Fruit fly (Drosophila melanogaster) whole organism, embryonic: Measurements from ENCODE around the gene Sry-alpha.

Experiments
- B-H2 ChIP-seq: fragments of 200-800 bp; sonication (Bioruptor generic); optimal IDR thresholded peaks from 2 replicates; lab custom pipeline; 2018; ENCODE audit warnings: missing biosample characterization, mild to moderate bottlenecking, missing genetic modification characterization
- Bgb ChIP-seq: fragments of 200-800 bp; sonication (Bioruptor generic); IDR thresholded peaks from 2 replicates; pipeline ENCODE4 v1.3.6; 2022; ENCODE audit warnings: missing biosample characterization, missing genetic modification characterization; ENCODE audit not compliant: partially characterized antibody
- CG13424 ChIP-seq: fragments of 200-800 bp; sonication (Bioruptor generic); optimal IDR thresholded peaks from 2 replicates; lab custom pipeline; 2019; ENCODE audit warnings: missing biosample characterization, mild to moderate bottlenecking, missing genetic modification characterization, moderate library complexity
- CG14441 ChIP-seq: fragments of 200-800 bp; sonication (Bioruptor generic); IDR thresholded peaks from 2 replicates; pipeline ENCODE4 v1.3.6; 2022; ENCODE audit warnings: missing biosample characterization, missing genetic modification characterization
- CG1529 ChIP-seq: fragments of 200-800 bp; sonication (Bioruptor generic); optimal IDR thresholded peaks from 3 replicates; lab custom pipeline; 2018; ENCODE audit warnings: missing biosample characterization, missing genetic modification characterization
- CG15696 ChIP-seq: fragments of 200-800 bp; sonication (Bioruptor generic); optimal IDR thresholded peaks from 2 replicates; lab custom pipeline; 2019; ENCODE audit warnings: missing biosample characterization, mild to moderate bottlenecking, missing genetic modification characterization, moderate library complexity
- CG1603 ChIP-seq: fragments of 200-800 bp; sonication (Bioruptor generic); optimal IDR thresholded peaks from 2 replicates; lab custom pipeline; 2019; ENCODE audit warnings: missing biosample characterization, mild to moderate bottlenecking, missing genetic modification characterization, moderate library complexity
- CG17802 ChIP-seq: fragments of 200-800 bp; sonication (Bioruptor generic); optimal IDR thresholded peaks from 2 replicates; lab custom pipeline; 2018; ENCODE audit warnings: missing biosample characterization, mild to moderate bottlenecking, missing genetic modification characterization, moderate library complexity
- CG1792 ChIP-seq: fragments of 200-800 bp; sonication (Bioruptor generic); optimal IDR thresholded peaks from 2 replicates; lab custom pipeline; 2016; ENCODE audit warnings: missing biosample characterization, missing genetic modification characterization
- CG18262 ChIP-seq: fragments of 200-800 bp; optimal IDR thresholded peaks from 3 replicates; lab custom pipeline; 2019; ENCODE audit warnings: missing biosample characterization, mild to moderate bottlenecking, missing genetic modification characterization, moderate library complexity
- CG18599 ChIP-seq: fragments of 200-800 bp; sonication (Bioruptor generic); optimal IDR thresholded peaks from 3 replicates; lab custom pipeline; 2017; ENCODE audit warnings: missing biosample characterization, missing genetic modification characterization, mild to moderate bottlenecking, moderate library complexity, missing genetic modification reagents
- CG2202 ChIP-seq: fragments of 200-800 bp; sonication (Bioruptor generic); optimal IDR thresholded peaks from 2 replicates; lab custom pipeline; 2018; ENCODE audit warnings: missing biosample characterization, mild to moderate bottlenecking, missing genetic modification characterization
- CG2678 ChIP-seq: fragments of 200-800 bp; sonication (Bioruptor generic); optimal IDR thresholded peaks from 3 replicates; lab custom pipeline; 2019; ENCODE audit warnings: missing biosample characterization, mild to moderate bottlenecking, missing genetic modification characterization, moderate library complexity
- CG2712 ChIP-seq: fragments of 200-800 bp; optimal IDR thresholded peaks from 3 replicates; lab custom pipeline; 2019; ENCODE audit warnings: missing biosample characterization, mild to moderate bottlenecking, missing genetic modification characterization, moderate library complexity
- CG2875 ChIP-seq: fragments of 200-800 bp; sonication (Bioruptor generic); optimal IDR thresholded peaks from 2 replicates; lab custom pipeline; 2017; ENCODE audit warnings: missing biosample characterization, mild to moderate bottlenecking, missing genetic modification characterization, missing genetic modification reagents
- CG31441 ChIP-seq: fragments of 200-800 bp; sonication (Bioruptor generic); IDR thresholded peaks from 2 replicates; pipeline ENCODE4 v1.3.6; 2022; ENCODE audit warnings: missing biosample characterization, missing genetic modification characterization
- CG3163 ChIP-seq: fragments of 200-800 bp; sonication (Bioruptor generic); optimal IDR thresholded peaks from 3 replicates; lab custom pipeline; 2016; ENCODE audit warnings: missing biosample characterization, missing genetic modification characterization
- CG3838 ChIP-seq: fragments of 200-800 bp; sonication (Bioruptor generic); optimal IDR thresholded peaks from 3 replicates; lab custom pipeline; 2016; ENCODE audit warnings: missing biosample characterization, missing genetic modification characterization
- CG43689 ChIP-seq: fragments of 200-800 bp; sonication (Bioruptor generic); IDR thresholded peaks from 2 replicates; pipeline ENCODE4 v1.3.6; 2022; ENCODE audit warnings: missing biosample characterization, missing genetic modification characterization
- CG4404 ChIP-seq: fragments of 200-800 bp; sonication (Bioruptor generic); IDR thresholded peaks from 2 replicates; pipeline ENCODE4 v1.3.6; 2022; ENCODE audit warnings: missing biosample characterization, missing genetic modification characterization
- CG5953 ChIP-seq: fragments of 200-800 bp; sonication (Bioruptor generic); IDR thresholded peaks from 2 replicates; pipeline ENCODE4 v1.3.6; 2022; ENCODE audit warnings: missing biosample characterization, missing genetic modification characterization
- CG6254 ChIP-seq: fragments of 200-800 bp; sonication (Bioruptor generic); optimal IDR thresholded peaks from 3 replicates; lab custom pipeline; 2017; ENCODE audit warnings: mild to moderate bottlenecking, missing biosample characterization, missing genetic modification reagents, missing genetic modification characterization
- CG6689 ChIP-seq: fragments of 200-800 bp; sonication (Bioruptor generic); IDR thresholded peaks from 2 replicates; pipeline ENCODE4 v1.3.6; 2022; ENCODE audit warnings: missing biosample characterization, missing genetic modification characterization
- CG9932 ChIP-seq: fragments of 200-800 bp; sonication (Bioruptor generic); IDR thresholded peaks from 2 replicates; pipeline ENCODE4 v1.3.6; 2022; ENCODE audit warnings: missing biosample characterization, missing genetic modification characterization
- Dbx ChIP-seq: fragments of 200-800 bp; sonication (Bioruptor generic); IDR thresholded peaks from 3 replicates; pipeline ENCODE4 v1.3.6; 2022; ENCODE audit warnings: missing biosample characterization, missing genetic modification characterization
- Dek ChIP-seq: fragments of 200-800 bp; sonication (Bioruptor generic); optimal IDR thresholded peaks from 3 replicates; lab custom pipeline; 2019; ENCODE audit warnings: missing biosample characterization, mild to moderate bottlenecking, missing genetic modification characterization, moderate library complexity
- Dip3 ChIP-seq: fragments of 200-800 bp; sonication (Bioruptor generic); optimal IDR thresholded peaks from 3 replicates; lab custom pipeline; 2016; ENCODE audit warnings: missing biosample characterization, missing genetic modification characterization
- E2f1 ChIP-seq: fragments of 200-800 bp; sonication (Bioruptor generic); IDR thresholded peaks from 2 replicates; pipeline ENCODE4 v1.3.6; 2022; ENCODE audit warnings: missing biosample characterization, missing genetic modification characterization
- E2f2 ChIP-seq: fragments of 200-800 bp; sonication (Bioruptor generic); IDR thresholded peaks from 2 replicates; pipeline ENCODE4 v1.3.6; 2022; ENCODE audit warnings: missing biosample characterization, missing genetic modification characterization
- Gsc ChIP-seq: fragments of 200-800 bp; sonication (Bioruptor generic); IDR thresholded peaks from 2 replicates; pipeline ENCODE4 v1.3.6; 2022; ENCODE audit warnings: missing biosample characterization, missing genetic modification characterization
- Jarid2 ChIP-seq: fragments of 200-800 bp; sonication (Bioruptor generic); optimal IDR thresholded peaks from 3 replicates; lab custom pipeline; 2017; ENCODE audit warnings: mild to moderate bottlenecking, missing biosample characterization, missing genetic modification reagents, missing genetic modification characterization
- Mrtf ChIP-seq: fragments of 200-800 bp; sonication (Bioruptor generic); IDR thresholded peaks from 3 replicates; pipeline ENCODE4 v1.3.6; 2022; ENCODE audit warnings: missing biosample characterization, missing genetic modification characterization
- NK7.1 ChIP-seq: fragments of 200-800 bp; sonication (Bioruptor generic); optimal IDR thresholded peaks from 3 replicates; lab custom pipeline; 2016; ENCODE audit warnings: missing biosample characterization, missing genetic modification characterization
- Neu2 ChIP-seq: fragments of 200-800 bp; sonication (Bioruptor generic); optimal IDR thresholded peaks from 3 replicates; lab custom pipeline; 2016; ENCODE audit warnings: missing biosample characterization, missing genetic modification characterization, borderline replicate concordance
- Oli ChIP-seq: fragments of 200-800 bp; sonication (Bioruptor generic); optimal IDR thresholded peaks from 2 replicates; lab custom pipeline; 2018; ENCODE audit warnings: missing biosample characterization, mild to moderate bottlenecking, missing genetic modification characterization, moderate library complexity
- Optix ChIP-seq: fragments of 200-800 bp; sonication (Bioruptor generic); IDR thresholded peaks from 3 replicates; pipeline ENCODE4 v1.3.6; 2022; ENCODE audit warnings: missing biosample characterization, missing genetic modification characterization
- Rfx ChIP-seq: fragments of 200-800 bp; sonication (Bioruptor generic); IDR thresholded peaks from 2 replicates; pipeline ENCODE4 v1.3.6; 2022; ENCODE audit warnings: missing biosample characterization, missing genetic modification characterization
- Ssrp ChIP-seq: fragments of 200-800 bp; sonication (Bioruptor generic); optimal IDR thresholded peaks from 2 replicates; lab custom pipeline; 2018; ENCODE audit warnings: missing biosample characterization, mild to moderate bottlenecking, missing genetic modification characterization, moderate library complexity
- Stat92E ChIP-seq, 3 experiments: fragments of >200 bp in 2 of 3; fragments of 200-800 bp in 1 of 3; sonication (Bioruptor generic) in 1 of 3; optimal IDR thresholded peaks; 2 replicates each; lab custom pipeline; 2017 to 2019; ENCODE audit warnings: missing biosample characterization in 3 of 3, missing genetic modification characterization in 3 of 3, mild to moderate bottlenecking in 1 of 3, moderate library complexity in 1 of 3
- ap ChIP-seq: fragments of 200-800 bp; sonication (Bioruptor generic); IDR thresholded peaks from 2 replicates; pipeline ENCODE4 v1.3.6; 2022; ENCODE audit warnings: missing biosample characterization, missing genetic modification characterization
- bcd ChIP-seq: fragments of 200-800 bp; sonication (Bioruptor generic); optimal IDR thresholded peaks from 2 replicates; lab custom pipeline; 2017; ENCODE audit warnings: missing biosample characterization, mild to moderate bottlenecking, missing genetic modification characterization
- cad ChIP-seq: fragments of >200 bp; optimal IDR thresholded peaks from 2 replicates; lab custom pipeline; 2017; ENCODE audit warnings: missing biosample characterization, missing genetic modification characterization
- chn ChIP-seq: fragments of 200-800 bp; sonication (Bioruptor generic); optimal IDR thresholded peaks from 2 replicates; lab custom pipeline; 2016; ENCODE audit warnings: missing biosample characterization, missing genetic modification characterization
- her ChIP-seq: fragments of 200-800 bp; sonication (Bioruptor generic); optimal IDR thresholded peaks from 2 replicates; lab custom pipeline; 2016; ENCODE audit warnings: missing biosample characterization, missing genetic modification characterization
- inv ChIP-seq: fragments of 200-800 bp; sonication (Bioruptor generic); IDR thresholded peaks from 2 replicates; pipeline ENCODE4 v1.3.6; 2022; ENCODE audit warnings: missing biosample characterization, missing genetic modification characterization; ENCODE audit not compliant: partially characterized antibody
- lilli ChIP-seq: fragments of 200-800 bp; sonication (Bioruptor generic); optimal IDR thresholded peaks from 3 replicates; lab custom pipeline; 2016; ENCODE audit warnings: missing biosample characterization, missing genetic modification characterization
- ranshi ChIP-seq: fragments of 200-800 bp; sonication (Bioruptor generic); IDR thresholded peaks from 2 replicates; pipeline ENCODE4 v1.3.6; 2022; ENCODE audit warnings: missing biosample characterization, missing genetic modification characterization
- run ChIP-seq: fragments of 200-800 bp; sonication (Bioruptor generic); optimal IDR thresholded peaks from 3 replicates; lab custom pipeline; 2018; ENCODE audit warnings: missing biosample characterization, mild to moderate bottlenecking, missing genetic modification characterization
- sens ChIP-seq: fragments of 200-800 bp; sonication (Bioruptor generic); peaks from one replicate; lab custom pipeline; 2016; ENCODE audit warnings: missing biosample characterization, missing genetic modification characterization
- sens-2 ChIP-seq: fragments of 200-800 bp; sonication (Bioruptor generic); IDR thresholded peaks from 2 replicates; pipeline ENCODE4 v1.3.6; 2022; ENCODE audit warnings: missing biosample characterization, missing genetic modification characterization
- tio ChIP-seq: fragments of 200-800 bp; sonication (Bioruptor generic); optimal IDR thresholded peaks from 2 replicates; lab custom pipeline; 2017; ENCODE audit warnings: missing biosample characterization, missing genetic modification characterization, inconsistent platforms
- z ChIP-seq: fragments of 200-800 bp; sonication (Bioruptor generic); IDR thresholded peaks from 3 replicates; pipeline ENCODE4 v1.3.6; 2022; ENCODE audit warnings: missing biosample characterization, missing genetic modification characterization

Gene Sry-alpha

DNA sequence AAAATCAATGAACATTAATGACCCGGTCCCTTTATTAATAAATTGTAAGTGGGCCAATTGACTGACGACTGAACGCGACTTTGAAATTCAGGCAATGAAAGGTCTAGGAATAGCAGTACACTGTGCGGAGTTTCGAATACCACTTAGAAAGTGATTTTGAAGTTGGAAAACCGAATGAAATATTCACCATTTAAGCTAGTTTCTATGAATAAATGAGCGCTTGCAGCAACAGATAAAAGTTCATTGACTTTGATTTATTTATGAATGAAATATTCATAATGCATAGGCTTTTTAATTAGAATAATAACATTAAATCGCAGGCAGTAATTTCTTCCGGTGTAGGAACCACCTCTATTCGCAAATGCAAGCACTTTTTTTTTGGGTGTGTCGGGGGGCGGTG is 18.5 kb upstream of the Sry-alpha start (continued):
- TF ChIP-seq Oli (peak; percentile 33), Dek (tag; lab: Kevin White, UChicago) (peak; percentile 8), sens-2 (GFP tag; lab: Robert Waterston, UW) (no peak), CG5953 (GFP tag; lab: Robert Waterston, UW) (no peak), CG2875 (GFP tag; lab: Kevin White, UChicago) (no peak), cad (no peak), NK7.1 (GFP tag; lab: Kevin White, UChicago) (no peak), CG2712 (tag; lab: Kevin White, UChicago) (peak; percentile 30), CG6689 (GFP tag; lab: Robert Waterston, UW) (peak; percentile 44; the same call in 1 of the 2 replicates), lilli (GFP tag; lab: Kevin White, UChicago) (no peak), CG3163 (GFP tag; lab: Kevin White, UChicago) (no peak), CG1603 (tag; lab: Kevin White, UChicago) (no peak), CG13424 (tag; lab: Kevin White, UChicago) (peak; percentile 16), Jarid2 (GFP tag; lab: Kevin White, UChicago) (no peak), E2f2 (GFP tag; lab: Robert Waterston, UW) (no peak; the same call in 1 of the 2 replicates), CG43689 (GFP tag; lab: Robert Waterston, UW) (no peak), bcd (peak; percentile 21), Bgb (GFP tag; lab: Robert Waterston, UW) (no peak), CG2678 (tag; lab: Kevin White, UChicago) (peak; percentile 38), CG4404 (GFP tag; lab: Robert Waterston, UW) (no peak), tio (GFP tag; lab: Kevin White, UChicago) (no peak), her (GFP tag; lab: Kevin White, UChicago) (no peak), Dip3 (GFP tag; lab: Kevin White, UChicago) (no peak), run (tag; lab: Kevin White, UChicago) (no peak), CG17802 (tag; lab: Kevin White, UChicago) (no peak), Rfx (GFP tag; lab: Robert Waterston, UW) (peak; percentile 47), CG9932 (GFP tag; lab: Robert Waterston, UW) (no peak), CG1529 (GFP tag; lab: Kevin White, UChicago) (no peak), CG6254 (GFP tag; lab: Kevin White, UChicago) (no peak), z (GFP tag; lab: Robert Waterston, UW) (no peak), Ssrp (peak; percentile 40), CG3838 (GFP tag; lab: Kevin White, UChicago) (no peak), E2f1 (GFP tag; lab: Robert Waterston, UW) (no peak), CG1792 (GFP tag; lab: Kevin White, UChicago) (no peak), CG14441 (no peak), CG31441 (peak; percentile 24; the same call in 1 of the 2 replicates), Optix (no peak), CG15696 (no peak), CG18262 (peak; percentile 32), CG18599 (GFP tag; lab: Kevin White, UChicago) (peak; percentile 45), Gsc (no peak), ranshi (GFP tag; lab: Robert Waterston, UW) (peak; percentile 9; the same call in 1 of the 2 replicates), sens (GFP tag; lab: Kevin White, UChicago) (no peak), CG2202 (no peak), Neu2 (no peak), Dbx (GFP tag; lab: Robert Waterston, UW) (no peak), B-H2 (no peak), inv (no peak), Stat92E (GFP tag; optimal IDR thresholded peaks at IDR 0.05; lab: Kevin White, UChicago) (no peak), chn (GFP tag; lab: Kevin White, UChicago) (no peak), ap (GFP tag; lab: Robert Waterston, UW) (0 out of 2 replicates have a peak, but pooled peaks have one; percentile 8), Mrtf (GFP tag; lab: Robert Waterston, UW) (no peak)
